Fruit fly (Drosophila melanogaster) S2 (cell line): ENCODE data around the gene CG11878.

Source experiments
- CG8478 ChIP-seq: fragments of >200 bp; optimal IDR thresholded peaks from 2 replicates; lab custom pipeline; 2018
- CTCF ChIP-seq, 2 experiments: fragments of >200 bp; optimal IDR thresholded peaks; 2 replicates each; lab custom pipeline; 2018

CG11878 gene

dm6 chr3R:25258628-25259240 lies 14.9 kb upstream of the CG11878 start, which contains the start of gene CG11857:
Gene CG11857, plus strand, starts transcription at chr3R:25258898.
- TF ChIP-seq CG8478 (no peak), CTCF (optimal IDR thresholded peaks at IDR 0.05; lab: Kevin White, UChicago) (peak; percentile 7 to 17)

dm6 chr3R:25260670-25261069 lies 13.0 kb upstream of the CG11878 start:
- no peak for TF ChIP-seq CTCF (optimal IDR thresholded peaks at IDR 0.05; lab: Kevin White, UChicago)
- TF ChIP-seq CG8478: no peak

DNA sequence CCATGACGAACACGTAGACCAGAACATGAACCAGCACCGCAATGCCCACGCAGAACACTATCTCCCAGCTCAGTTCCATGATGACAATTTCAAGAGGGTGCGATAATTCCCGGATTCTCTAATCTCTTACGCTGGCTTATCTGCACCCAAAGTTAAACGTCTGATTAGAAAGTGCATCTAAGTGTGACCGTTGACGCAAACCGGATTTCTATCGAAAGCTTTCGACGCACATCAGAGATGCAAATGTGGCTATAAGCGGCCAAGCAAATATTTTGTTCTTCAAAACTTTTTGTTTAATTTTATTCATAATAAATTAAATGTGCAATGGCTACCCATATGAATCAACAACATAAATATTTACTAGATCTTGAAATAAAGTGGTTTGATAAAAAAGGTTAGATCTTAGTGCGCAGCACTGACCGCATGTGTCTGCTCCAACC lies 11.3 kb upstream of the CG11878 start, which contains the start of the genes Kdsr and CG11858:
TSS of gene Kdsr (minus strand) at position 177 of the 440 bp plus-strand sequence.
TSS of gene CG11858 (plus strand) at position 420 of the 440 bp plus-strand sequence.
- TF ChIP-seq CTCF (optimal IDR thresholded peaks at IDR 0.05; lab: Kevin White, UChicago): no peak
- no peak for TF ChIP-seq CG8478

DNA sequence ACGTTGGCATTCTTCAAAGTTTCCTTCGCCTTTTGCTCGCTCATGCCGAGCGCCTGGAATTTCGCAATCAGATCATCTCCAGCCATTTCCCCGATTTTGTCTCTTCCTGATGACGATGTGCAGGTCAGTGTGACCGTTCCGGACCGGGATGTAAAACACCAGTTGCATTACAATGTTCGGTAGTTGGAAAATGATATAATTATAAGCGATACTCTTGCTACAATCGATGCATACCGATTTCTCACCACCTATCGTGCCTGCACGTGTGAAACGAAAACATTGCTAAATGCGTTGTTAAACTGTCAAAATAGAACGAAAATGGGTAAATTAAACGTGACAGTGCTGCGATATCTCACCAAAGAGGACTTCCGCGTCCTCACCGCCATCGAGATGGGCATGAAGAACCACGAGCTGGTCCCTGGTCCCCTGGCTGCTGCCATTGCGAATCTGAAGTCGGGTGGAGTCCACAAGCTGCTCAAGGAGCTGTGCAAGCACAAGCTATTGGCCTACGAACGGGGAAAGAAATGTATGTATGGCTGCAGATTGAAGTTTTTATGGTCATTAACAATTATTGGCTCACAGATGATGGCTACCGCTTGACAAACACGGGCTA lies 7.9 kb upstream of the CG11878 start, which contains the start of the genes GlnRS and RIOK2:
TSS of gene GlnRS (minus strand) at position 133 of the 613 bp plus-strand sequence.
TSS of gene RIOK2 (plus strand) at position 256 of the 613 bp plus-strand sequence.
- TF ChIP-seq CG8478 (no peak), CTCF (optimal IDR thresholded peaks at IDR 0.05; lab: Kevin White, UChicago) (peak; percentile 0 to 51)

- TF ChIP-seq CG8478 (no peak), CTCF (optimal IDR thresholded peaks at IDR 0.05; lab: Kevin White, UChicago) (no peak)
These were observed 6.9 kb upstream of the CG11878 start for dm6 chr3R:25266751-25267150.

DNA sequence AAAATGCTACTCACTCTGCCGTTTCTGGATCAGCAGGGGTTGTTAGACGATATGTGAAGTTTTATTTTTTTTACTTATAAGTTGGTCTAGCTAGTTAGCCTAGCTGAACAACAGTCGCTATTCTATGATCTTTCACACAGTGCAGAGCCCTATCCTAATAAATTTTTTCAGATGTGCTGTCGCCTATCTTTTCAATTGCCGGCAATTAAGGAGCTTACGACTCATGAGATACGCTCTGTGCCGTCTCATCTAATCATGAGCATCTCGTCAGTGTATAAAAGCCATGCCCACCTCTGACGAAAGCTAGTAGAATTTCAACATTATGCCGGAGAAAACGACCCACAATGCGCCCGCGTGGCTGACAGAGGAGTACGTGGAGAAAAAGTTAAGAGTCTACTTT lies 3.7 kb upstream of the CG11878 start, which contains the start of the genes CG11889 and CG11891:
TSS of gene CG11889 (plus strand) at position 301 of the 400 bp plus-strand sequence.
TSS of gene CG11891 (plus strand) at position 301 of the 400 bp plus-strand sequence.
- no peak for TF ChIP-seq CG8478
- no peak for TF ChIP-seq CTCF (optimal IDR thresholded peaks at IDR 0.05; lab: Kevin White, UChicago)

dm6 chr3R:25275276-25275675 lies 1.6 kb downstream of the CG11878 start:
- TF ChIP-seq CG8478 (no peak), CTCF (optimal IDR thresholded peaks at IDR 0.05; lab: Kevin White, UChicago) (no peak)

- no peak for TF ChIP-seq CG8478
- TF ChIP-seq CTCF (optimal IDR thresholded peaks at IDR 0.05; lab: Kevin White, UChicago): no peak
These were observed 3.5 kb downstream of the CG11878 start, which contains the start of gene CG10513 for dm6 chr3R:25277112-25277511. Gene CG10513, minus strand, starts transcription at chr3R:25277212.

DNA sequence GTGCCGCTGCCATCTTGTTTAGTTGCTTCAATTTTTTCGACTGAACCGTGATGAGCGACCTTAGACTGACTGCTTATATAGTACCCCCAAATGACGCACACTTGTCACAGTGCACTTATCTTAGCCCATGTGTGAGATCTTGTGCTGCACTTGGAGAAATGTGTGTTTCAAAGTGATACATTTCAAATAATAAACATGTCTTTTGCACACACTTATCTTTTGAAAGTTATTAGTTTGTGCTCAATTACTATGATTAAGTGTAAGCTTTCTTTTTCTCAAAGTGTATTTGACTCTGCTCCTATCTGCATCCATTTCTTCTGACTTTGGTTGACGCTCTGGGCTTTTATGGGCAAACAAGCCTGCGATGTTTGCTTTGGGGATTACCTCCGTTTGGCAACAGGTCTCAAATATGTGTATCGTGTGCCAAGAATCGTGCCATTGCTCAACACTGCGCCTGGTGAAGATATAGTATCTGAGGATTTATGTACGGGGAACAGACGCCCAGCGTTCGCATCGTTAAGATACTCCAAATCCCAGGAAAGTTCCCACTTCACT lies 6.2 kb downstream of the CG11878 start, which contains the start of gene CG10514:
TSS of gene CG10514 (minus strand) at position 51 of the 555 bp plus-strand sequence.
- TF ChIP-seq CTCF (optimal IDR thresholded peaks at IDR 0.05; lab: Kevin White, UChicago) (no peak), CG8478 (no peak)

DNA sequence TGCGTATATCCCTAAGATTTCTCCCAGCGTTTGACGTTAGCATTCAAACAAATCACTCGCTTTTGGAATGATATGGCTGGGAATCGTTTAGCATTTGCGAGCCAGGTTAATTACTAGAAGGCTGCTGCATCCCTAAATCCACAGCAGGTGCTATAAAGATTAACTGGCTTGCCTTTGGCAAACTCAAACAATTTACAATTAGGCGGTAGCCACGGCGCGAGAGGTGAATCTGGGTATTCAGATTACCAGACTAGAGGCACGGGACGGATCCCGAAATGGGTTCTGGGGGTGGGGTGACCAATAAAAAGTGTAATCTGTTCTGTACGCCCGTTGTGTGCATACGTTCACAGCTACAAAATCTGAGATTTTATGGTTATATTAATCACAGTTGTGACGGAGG lies 7.5 kb downstream of the CG11878 start, which contains the start of gene CG11892:
TSS of gene CG11892 (plus strand) at position 384 of the 400 bp plus-strand sequence.
- no peak for TF ChIP-seq CTCF (optimal IDR thresholded peaks at IDR 0.05; lab: Kevin White, UChicago)
- no peak for TF ChIP-seq CG8478

DNA sequence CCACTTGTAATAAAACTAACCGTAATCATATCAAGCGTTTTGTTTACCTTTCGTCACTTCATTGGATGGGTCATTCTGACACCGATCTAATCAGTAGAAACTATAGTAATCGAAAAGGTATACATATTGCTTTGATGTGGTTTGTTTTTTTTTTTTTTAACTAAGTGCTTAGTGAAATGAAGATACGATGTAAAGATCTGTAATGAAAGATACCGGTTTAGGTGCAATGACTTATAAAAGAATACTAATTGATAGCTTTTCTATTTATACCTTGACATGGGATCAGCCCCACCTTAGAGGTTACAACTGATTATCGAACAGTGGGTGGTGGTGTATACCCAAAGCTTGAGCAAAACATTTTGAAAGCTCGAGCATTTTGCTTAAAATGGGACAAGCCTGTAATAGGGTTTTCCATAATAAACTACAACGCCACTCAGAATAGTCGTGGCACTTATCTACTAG lies 9.6 kb downstream of the CG11878 start, which contains the start of gene CG31300:
TSS of gene CG31300 (plus strand) at position 412 of the 462 bp plus-strand sequence.
- no peak for TF ChIP-seq CG8478
- TF ChIP-seq CTCF (optimal IDR thresholded peaks at IDR 0.05; lab: Kevin White, UChicago): no peak

dm6 chr3R:25285173-25285572 lies 11.5 kb downstream of the CG11878 start, which contains the start of gene CG31104:
Gene CG31104, plus strand, starts transcription at chr3R:25285473.
- TF ChIP-seq CTCF (optimal IDR thresholded peaks at IDR 0.05; lab: Kevin White, UChicago) (no peak), CG8478 (no peak)

DNA sequence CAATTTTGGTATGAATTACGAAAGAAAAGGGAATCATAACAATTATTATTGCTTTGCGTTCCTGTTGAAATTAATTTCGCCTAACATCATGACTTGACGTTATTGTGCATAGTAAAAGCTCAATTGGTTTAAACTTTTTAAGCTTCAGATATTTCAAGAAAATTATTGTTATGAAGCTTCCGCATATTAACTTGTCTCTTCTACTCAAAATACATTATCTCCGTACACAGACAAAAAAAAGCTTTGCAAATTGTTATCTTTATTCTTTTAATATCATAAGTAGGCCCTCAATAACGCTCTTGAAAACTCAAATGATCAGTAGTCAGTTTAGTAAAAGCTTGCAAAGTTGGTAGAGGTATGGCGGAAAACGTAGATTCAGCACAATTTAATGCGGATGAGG lies 13.5 kb downstream of the CG11878 start, which contains the start of gene CG13658:
TSS of gene CG13658 (plus strand) at position 347 of the 400 bp plus-strand sequence.
- TF ChIP-seq CTCF (optimal IDR thresholded peaks at IDR 0.05; lab: Kevin White, UChicago) (no peak), CG8478 (no peak)

DNA sequence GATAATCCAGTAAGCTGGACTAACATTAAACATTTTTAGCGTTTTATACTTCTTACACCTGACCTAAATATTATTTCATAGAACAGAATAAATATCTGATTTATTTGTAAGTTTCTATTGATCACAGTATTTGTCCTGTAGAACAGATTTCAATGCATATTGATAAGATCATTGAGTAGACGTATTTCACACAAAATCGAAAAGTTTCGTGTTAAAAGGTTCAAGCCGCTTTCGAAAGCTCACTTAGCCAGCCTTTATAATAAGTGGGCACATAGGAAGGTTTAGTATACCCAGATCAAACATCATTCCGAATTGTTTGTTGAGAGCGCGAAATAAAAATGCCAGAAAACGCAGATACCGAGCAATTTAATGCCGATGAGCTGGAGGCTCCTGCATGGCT lies 16.0 kb downstream of the CG11878 start, which contains the start of gene CG11893:
TSS of gene CG11893 (plus strand) at position 301 of the 400 bp plus-strand sequence.
- no peak for TF ChIP-seq CG8478
- no peak for TF ChIP-seq CTCF (optimal IDR thresholded peaks at IDR 0.05; lab: Kevin White, UChicago)

dm6 chr3R:25292864-25293284 lies 19.2 kb downstream of the CG11878 start, which contains the start of gene CG31098:
Gene CG31098, minus strand, starts transcription at chr3R:25292977.
- TF ChIP-seq CG8478: no peak
- no peak for TF ChIP-seq CTCF (optimal IDR thresholded peaks at IDR 0.05; lab: Kevin White, UChicago)
